Fruit fly (Drosophila melanogaster) whole organism, larva: ENCODE data around the gene CG15725.
A peak's percentile ranks its signal among the peaks of the same experiment; 100 is the strongest.

Source experiments
- noc ChIP-seq: fragments of 200-800 bp; sonication (Bioruptor generic); optimal IDR thresholded peaks from 3 replicates; lab custom pipeline; 2019; ENCODE audit warnings: missing biosample characterization, mild to moderate bottlenecking, missing genetic modification characterization, moderate library complexity

CG15725 gene

dm6 chrX:12750928-12751631, 45.4 kb downstream of the CG15725 start:
- peak; percentile 100 for TF ChIP-seq noc (tag; lab: Kevin White, UChicago)

DNA sequence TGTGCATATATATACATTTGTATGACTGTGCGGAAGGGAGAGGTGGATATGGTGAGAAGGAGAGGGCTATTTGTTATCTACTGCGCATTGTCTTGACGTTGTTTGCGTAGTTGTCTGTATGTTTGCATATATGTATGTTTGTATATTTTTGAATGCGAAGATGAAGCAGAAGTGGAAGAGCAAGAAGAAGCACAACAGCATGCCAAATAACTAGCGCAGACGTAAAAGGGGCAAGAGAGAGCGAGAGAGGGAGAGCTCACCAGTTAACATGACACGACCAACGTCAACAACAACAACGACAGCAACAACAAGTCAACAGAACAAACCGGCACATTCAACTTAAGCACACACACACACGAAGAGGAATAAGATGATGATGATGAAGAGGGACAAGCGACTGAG, 46.1 kb downstream of the CG15725 start:
- TF ChIP-seq noc (tag; lab: Kevin White, UChicago), result no peak

- TF ChIP-seq noc (tag; lab: Kevin White, UChicago), result peak; percentile 98
These were observed 46.5 kb downstream of the CG15725 start for dm6 chrX:12752196-12752595.

DNA sequence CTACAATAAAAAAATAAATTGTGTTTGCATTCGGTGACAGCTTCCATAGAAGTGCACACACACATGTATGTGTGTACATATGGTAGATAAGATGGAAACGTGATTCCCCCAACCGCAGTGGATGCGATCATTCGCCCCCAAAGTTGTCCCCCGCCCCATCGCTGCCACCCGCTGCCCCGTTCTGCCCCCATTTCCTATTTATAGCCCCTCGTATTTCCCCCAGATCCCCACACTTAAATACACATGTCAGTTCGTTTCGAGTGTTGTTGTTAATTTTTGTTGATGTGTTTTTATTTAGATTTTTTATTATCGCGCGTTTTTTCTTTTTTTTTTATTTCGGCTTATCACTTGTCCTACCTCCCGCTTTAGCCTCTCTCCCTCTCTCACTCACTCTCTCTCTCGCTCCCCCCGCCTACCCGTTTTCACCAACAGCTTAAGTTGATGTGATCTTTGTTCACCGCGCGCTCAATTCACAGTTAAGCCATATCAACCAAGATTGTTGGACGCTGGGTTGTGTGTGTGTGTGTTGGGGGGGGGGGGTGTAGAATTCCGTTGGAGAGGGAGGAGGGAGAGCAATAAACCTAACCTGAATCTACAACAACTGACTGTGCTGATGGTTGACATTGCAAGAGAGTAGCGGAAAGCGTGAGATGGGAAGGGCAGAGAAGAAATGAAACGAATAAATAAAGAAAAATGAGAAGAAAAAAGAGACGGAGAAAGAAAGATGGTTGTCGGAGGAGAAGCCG, 48.1 kb downstream of the CG15725 start:
- TF ChIP-seq noc (tag; lab: Kevin White, UChicago), result no peak

- TF ChIP-seq noc (tag; lab: Kevin White, UChicago), result peak; percentile 97
These were observed 48.7 kb downstream of the CG15725 start for dm6 chrX:12754348-12754733.

- peak; percentile 95 for TF ChIP-seq noc (tag; lab: Kevin White, UChicago)
These were observed 49.4 kb downstream of the CG15725 start for dm6 chrX:12755017-12755563.

DNA sequence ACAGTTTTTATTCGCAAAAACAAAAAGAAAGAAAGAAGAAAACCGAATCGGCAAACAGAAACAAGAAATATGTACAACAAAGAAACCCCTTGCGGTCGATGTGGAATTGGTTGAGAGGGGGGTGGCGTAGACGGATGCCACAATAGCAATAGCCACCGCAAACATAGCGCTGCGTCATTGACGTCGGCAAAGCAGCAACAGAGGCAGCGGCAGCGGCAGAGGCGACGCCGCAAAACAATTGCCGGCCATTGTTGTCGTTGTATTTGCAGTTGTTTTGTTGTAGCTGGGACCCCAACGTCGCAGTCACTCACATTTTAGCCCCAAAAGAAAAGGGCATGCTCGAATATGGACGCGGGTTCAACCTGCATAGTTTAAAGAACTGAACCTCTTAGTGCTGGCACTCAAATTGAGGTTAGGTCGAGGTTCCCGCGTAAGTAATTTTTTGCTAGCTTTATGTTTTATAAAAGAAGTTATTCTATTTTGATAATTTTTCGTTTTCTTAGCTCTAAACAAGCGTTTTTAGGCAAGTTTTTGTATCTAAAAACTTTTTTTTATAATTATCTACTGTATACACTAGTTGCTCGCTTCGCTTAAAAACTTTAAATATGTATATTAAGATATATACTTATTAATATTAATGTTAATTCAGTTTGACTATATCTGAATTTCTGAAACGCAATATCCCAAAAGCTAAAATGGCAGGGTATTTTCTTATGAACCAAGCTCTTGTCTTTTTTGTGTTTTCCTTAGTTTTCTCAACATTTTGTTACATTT, 50.1 kb downstream of the CG15725 start:
- TF ChIP-seq noc (tag; lab: Kevin White, UChicago), result no peak

DNA sequence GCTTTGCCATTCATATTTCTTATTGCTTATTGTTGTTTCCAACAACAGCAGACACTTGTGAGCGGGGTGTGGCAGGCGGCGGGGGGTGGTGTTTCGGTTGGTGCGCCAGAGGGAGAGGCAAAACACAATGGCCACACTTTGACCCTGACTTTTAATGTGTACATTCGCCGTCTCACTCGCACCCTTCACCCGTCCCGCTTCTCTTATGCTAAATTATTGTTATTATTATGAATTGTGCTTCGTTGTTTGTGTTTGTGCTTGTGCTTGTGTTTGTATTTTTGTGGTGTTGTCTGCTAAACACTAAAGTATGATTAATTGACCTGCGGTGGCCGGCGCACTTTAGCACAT, 50.7 kb downstream of the CG15725 start:
- TF ChIP-seq noc (tag; lab: Kevin White, UChicago), result no peak

DNA sequence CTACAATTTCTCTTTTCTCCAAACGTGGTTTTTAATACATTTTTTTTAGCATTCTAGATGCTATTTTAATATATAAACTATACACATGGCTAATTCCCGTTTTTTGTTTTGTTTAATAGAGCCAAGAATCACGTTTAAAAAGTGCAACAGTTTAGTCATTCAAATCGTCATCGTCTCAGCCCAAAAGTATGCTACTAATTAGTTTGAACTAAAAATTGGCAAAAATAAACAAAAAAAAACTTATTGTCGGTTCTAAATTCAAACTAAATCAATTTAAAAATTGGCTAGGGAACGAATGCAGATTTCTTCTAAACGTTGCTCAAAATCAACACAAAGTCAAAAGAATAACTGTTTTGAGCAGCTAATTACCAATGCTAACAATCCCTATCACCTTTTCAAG, 51.4 kb downstream of the CG15725 start:
- no peak for TF ChIP-seq noc (tag; lab: Kevin White, UChicago)
